Worm (Caenorhabditis elegans): ENCODE data around the gene dmd-4.

DNA sequence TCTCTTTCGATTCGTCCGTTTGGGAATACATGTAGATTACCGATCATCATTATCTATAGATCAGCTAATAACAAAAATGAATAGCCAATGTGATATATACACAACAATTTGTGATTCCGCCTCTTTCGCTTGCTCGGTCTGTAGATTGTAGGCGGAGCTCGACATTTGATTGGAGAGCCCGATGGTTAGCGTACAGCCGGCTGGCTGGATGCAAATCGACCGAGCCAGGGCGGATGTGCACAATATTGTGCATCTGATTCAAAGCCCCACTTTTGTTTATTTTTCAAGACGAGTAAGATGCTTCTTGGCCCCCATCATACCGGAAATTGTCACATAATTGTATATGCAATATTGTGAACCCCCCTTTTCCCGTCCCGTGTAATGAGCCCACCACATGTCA, at the start of gene dmd-4:
- no peak for TF ChIP-seq egl-27 (tag; optimal IDR thresholded peaks at IDR 0.05)
- TF ChIP-seq tbx-2 (tag; optimal IDR thresholded peaks at IDR 0.05), result no peak
- TF ChIP-seq zip-4 (GFP tag; optimal IDR thresholded peaks at IDR 0.05), result no peak
- no peak for TF ChIP-seq fkh-10 (GFP tag; optimal IDR thresholded peaks at IDR 0.05)
